Worm (Caenorhabditis elegans) whole organism, dauer: ENCODE results near the gene F31F7.2.

Experiments used
- unc-62 ChIP-seq: sonication (generic microtip); optimal IDR thresholded peaks from 2 replicates; lab custom pipeline; 2017; ENCODE audit warnings: missing biosample characterization, missing genetic modification reagents, missing genetic modification characterization

The F31F7.2 gene

DNA sequence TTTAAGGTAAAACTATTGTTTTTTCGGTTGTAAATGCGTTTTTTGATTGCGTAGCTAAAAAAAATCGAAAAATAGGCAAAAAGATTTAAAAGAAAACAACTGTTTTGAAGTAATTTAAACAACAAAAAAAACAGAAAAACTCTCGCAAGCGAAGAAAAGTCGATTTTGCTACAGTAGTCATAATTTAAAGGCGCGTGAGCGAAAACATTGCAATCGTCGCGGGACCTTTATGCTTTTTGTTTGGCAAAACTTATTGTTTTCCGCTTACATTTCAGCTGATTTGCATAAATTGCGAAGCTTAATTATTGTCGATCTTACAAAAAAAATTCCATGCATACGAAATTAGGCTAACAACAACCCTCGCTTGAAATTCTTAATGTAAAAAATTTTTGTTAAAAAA lies 2.7 kb upstream of the F31F7.2 start:
- no peak for TF ChIP-seq unc-62 (GFP tag; lab: Kevin White, UChicago)

- TF ChIP-seq unc-62 (GFP tag; lab: Kevin White, UChicago): no peak
Observed at ce11 chrV:6268526-6268925, 2.1 kb upstream of the F31F7.2 start.

DNA sequence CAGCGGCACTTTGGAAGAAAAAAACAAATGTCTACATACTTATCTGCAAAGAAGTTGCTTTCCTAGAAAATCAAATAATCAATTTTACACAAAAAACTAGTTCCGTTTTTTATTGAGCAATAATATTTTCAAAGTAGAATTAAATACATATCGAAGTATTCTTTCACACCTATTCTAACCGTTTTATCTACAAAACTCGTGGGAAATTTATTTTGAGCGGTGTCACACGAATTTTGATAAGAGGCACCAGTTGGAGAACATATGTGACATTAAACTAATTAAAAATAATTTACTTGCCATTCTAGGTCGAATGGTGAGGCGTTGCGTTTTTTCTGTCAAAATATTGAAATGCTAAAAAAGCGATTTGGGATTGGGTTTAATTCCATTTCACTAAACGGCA lies 1.7 kb upstream of the F31F7.2 start:
- TF ChIP-seq unc-62 (GFP tag; lab: Kevin White, UChicago): no peak

DNA sequence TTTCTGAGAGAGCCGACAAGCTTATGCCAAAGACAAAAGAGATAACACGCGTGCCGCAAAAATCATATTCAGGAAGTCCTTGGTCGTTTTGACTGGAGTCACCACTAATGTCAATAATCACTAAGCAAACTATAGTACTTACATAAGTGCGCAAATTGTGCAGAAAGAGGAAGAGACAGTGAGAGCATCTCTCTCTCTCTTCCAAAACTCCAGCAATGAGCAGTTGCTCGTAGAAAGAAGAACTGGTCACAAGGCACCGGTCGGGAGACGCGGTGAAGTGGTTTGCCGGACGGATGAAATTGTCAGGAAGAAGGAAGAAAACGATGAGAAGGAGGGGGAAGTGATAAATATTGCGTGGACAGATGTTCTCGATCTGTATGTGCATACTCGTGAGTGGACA lies 555 bp upstream of the F31F7.2 start:
- TF ChIP-seq unc-62 (GFP tag; lab: Kevin White, UChicago): no peak

DNA sequence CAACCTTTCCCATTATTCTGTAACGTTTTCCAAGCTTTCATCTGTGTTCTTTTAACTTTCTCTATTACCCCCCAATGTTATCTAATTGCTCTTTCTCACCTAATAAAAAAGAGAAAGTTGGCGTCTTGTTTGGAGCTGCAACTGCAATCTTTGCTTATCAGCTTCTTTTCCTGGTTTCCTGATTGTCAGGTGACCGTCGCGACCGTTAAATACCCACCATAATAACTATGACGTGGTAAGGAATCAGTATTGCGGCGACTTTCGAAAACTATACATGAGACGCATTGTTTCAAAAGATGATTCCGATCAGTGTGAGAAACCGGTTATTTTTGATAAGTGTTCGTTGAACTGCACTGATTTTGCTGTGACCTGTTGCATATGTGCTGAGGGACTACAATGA lies 4.6 kb downstream of the F31F7.2 start:
- TF ChIP-seq unc-62 (GFP tag; lab: Kevin White, UChicago): no peak

- TF ChIP-seq unc-62 (GFP tag; lab: Kevin White, UChicago): no peak
Observed at ce11 chrV:6276205-6276604, 5.6 kb downstream of the F31F7.2 start, which contains the start of gene F31F7.1. Gene F31F7.1, plus strand, starts transcription at chrV:6276439.

- TF ChIP-seq unc-62 (GFP tag; lab: Kevin White, UChicago): no peak
Observed at ce11 chrV:6277178-6277834, 6.7 kb downstream of the F31F7.2 start.

ce11 chrV:6278117-6279081 lies 7.7 kb downstream of the F31F7.2 start, which contains the start of gene fil-2:
Gene fil-2, plus strand, starts transcription at chrV:6279031.
- TF ChIP-seq unc-62 (GFP tag; lab: Kevin White, UChicago): no peak

- no peak for TF ChIP-seq unc-62 (GFP tag; lab: Kevin White, UChicago)
Observed at ce11 chrV:6280067-6280466, 9.4 kb downstream of the F31F7.2 start.

- TF ChIP-seq unc-62 (GFP tag; lab: Kevin White, UChicago): no peak
Observed at ce11 chrV:6281175-6281574, 10.5 kb downstream of the F31F7.2 start, which contains the start of the genes K12B6.4 and spe-49. Gene K12B6.4, minus strand, starts transcription at chrV:6281275. Gene spe-49, plus strand, starts transcription at chrV:6281359.

ce11 chrV:6286343-6286742 lies 15.7 kb downstream of the F31F7.2 start, which contains the start of gene srn-1:
Gene srn-1, minus strand, starts transcription at chrV:6286443.
- TF ChIP-seq unc-62 (GFP tag; lab: Kevin White, UChicago): no peak

ce11 chrV:6288607-6289006 lies 18.0 kb downstream of the F31F7.2 start, which contains the start of gene K12B6.11:
Gene K12B6.11, plus strand, starts transcription at chrV:6288907.
- no peak for TF ChIP-seq unc-62 (GFP tag; lab: Kevin White, UChicago)

DNA sequence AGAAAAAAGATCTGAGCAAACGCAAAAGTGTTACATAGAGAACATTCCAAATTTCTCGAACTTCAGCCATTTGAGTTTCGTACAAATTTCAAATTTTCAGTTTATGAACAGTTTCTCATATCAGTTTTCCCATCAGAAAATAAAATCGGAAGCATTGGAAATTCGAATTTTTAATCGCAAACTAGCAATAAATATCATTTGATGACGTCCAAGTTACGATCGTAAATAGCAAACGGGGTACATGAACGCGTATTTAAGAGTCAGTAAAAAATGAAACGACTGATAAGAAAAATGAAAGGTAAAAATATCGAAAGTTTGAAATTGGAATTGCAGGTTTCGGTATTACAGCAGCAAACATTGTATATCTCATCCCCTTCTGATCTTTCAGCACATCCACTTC lies 20.6 kb downstream of the F31F7.2 start:
- no peak for TF ChIP-seq unc-62 (GFP tag; lab: Kevin White, UChicago)

ce11 chrV:6292401-6292800 lies 21.7 kb downstream of the F31F7.2 start, which contains the start of gene K12B6.9:
Gene K12B6.9, minus strand, starts transcription at chrV:6292666.
- TF ChIP-seq unc-62 (GFP tag; lab: Kevin White, UChicago): no peak

DNA sequence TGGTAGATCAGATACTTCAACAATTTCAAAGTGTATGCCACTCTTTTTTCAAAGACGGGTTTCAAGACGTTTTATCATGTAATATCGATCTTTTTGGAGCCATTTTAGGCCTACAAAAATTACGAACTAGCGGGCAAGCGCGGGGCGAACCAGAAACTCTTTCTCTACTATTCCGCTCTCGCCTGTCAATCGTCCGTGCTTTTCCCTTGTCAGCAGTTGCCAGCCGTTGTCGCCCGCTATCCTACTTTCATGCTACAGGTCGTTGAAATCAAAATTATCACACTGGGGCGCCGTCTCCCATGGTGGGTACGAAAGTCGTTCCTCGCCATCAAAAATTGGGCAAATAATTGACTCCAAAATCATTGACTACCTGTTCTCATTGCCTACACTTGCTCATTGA lies 30.4 kb downstream of the F31F7.2 start:
- TF ChIP-seq unc-62 (GFP tag; lab: Kevin White, UChicago): no peak

DNA sequence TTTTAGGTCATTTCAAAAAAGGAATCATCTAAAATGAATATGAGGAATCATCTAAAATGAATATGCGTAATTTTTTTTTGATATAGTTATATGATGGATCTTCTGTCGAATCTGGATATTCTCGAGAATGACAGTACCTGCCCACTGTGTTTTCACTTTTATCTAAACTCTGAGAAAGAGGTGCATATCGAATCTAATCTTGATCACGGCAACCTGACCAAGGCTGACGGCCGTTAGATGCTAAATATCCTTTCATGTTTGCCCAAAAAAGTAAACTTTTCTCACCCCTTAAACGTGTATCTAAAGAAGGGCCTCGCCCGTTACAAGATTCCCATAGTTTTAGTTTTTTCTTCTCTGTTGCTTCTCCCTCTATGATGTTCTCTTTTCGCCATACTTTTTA lies 31.8 kb downstream of the F31F7.2 start:
- TF ChIP-seq unc-62 (GFP tag; lab: Kevin White, UChicago): no peak
